Fruit fly (Drosophila melanogaster) whole organism, embryonic: Measurements from ENCODE around the gene Tbcd.

ENCODE experiments used
- Aef1 ChIP-seq: fragments of 200-800 bp; sonication (Bioruptor generic); IDR thresholded peaks from 3 replicates; pipeline ENCODE4 v1.3.6; 2022; ENCODE audit warnings: missing biosample characterization, missing genetic modification characterization
- Blimp-1 ChIP-seq: fragments of 200-800 bp; sonication (Bioruptor generic); optimal IDR thresholded peaks from 3 replicates; lab custom pipeline; 2018; ENCODE audit warnings: missing biosample characterization, missing genetic modification characterization, mild to moderate bottlenecking, moderate library complexity, missing genetic modification reagents
- CG11560 ChIP-seq: fragments of 200-800 bp; sonication (Bioruptor generic); IDR thresholded peaks from 3 replicates; pipeline ENCODE4 v1.3.6; 2022; ENCODE audit warnings: missing biosample characterization, missing genetic modification characterization
- CG11723 ChIP-seq: fragments of 200-800 bp; sonication (Bioruptor generic); optimal IDR thresholded peaks from 2 replicates; lab custom pipeline; 2017; ENCODE audit warnings: missing biosample characterization, mild to moderate bottlenecking, missing genetic modification characterization
- CG12744 ChIP-seq: fragments of 200-800 bp; sonication (Bioruptor generic); optimal IDR thresholded peaks from 2 replicates; lab custom pipeline; 2016; ENCODE audit warnings: missing biosample characterization, missing genetic modification characterization
- CG12769 ChIP-seq: fragments of 200-800 bp; sonication (Bioruptor generic); optimal IDR thresholded peaks from 2 replicates; lab custom pipeline; 2019; ENCODE audit warnings: missing biosample characterization, mild to moderate bottlenecking, missing genetic modification characterization, moderate library complexity
- CG13424 ChIP-seq: fragments of 200-800 bp; sonication (Bioruptor generic); optimal IDR thresholded peaks from 2 replicates; lab custom pipeline; 2019; ENCODE audit warnings: missing biosample characterization, mild to moderate bottlenecking, missing genetic modification characterization, moderate library complexity
- CG13775 ChIP-seq: fragments of 200-800 bp; sonication (Bioruptor generic); optimal IDR thresholded peaks from 3 replicates; lab custom pipeline; 2017; ENCODE audit warnings: missing biosample characterization, mild to moderate bottlenecking, missing genetic modification characterization
- CG14050 ChIP-seq: fragments of 200-800 bp; sonication (Bioruptor generic); IDR thresholded peaks from 3 replicates; pipeline ENCODE4 v1.3.6; 2022; ENCODE audit warnings: missing biosample characterization, missing genetic modification characterization
- CG18476 ChIP-seq: fragments of 200-800 bp; sonication (Bioruptor generic); optimal IDR thresholded peaks from 2 replicates; lab custom pipeline; 2016; ENCODE audit warnings: missing biosample characterization, mild to moderate bottlenecking, missing genetic modification characterization
- CG18599 ChIP-seq: fragments of 200-800 bp; sonication (Bioruptor generic); optimal IDR thresholded peaks from 3 replicates; lab custom pipeline; 2017; ENCODE audit warnings: missing biosample characterization, missing genetic modification characterization, mild to moderate bottlenecking, moderate library complexity, missing genetic modification reagents
- CG2116 ChIP-seq: fragments of 200-800 bp; sonication (Bioruptor generic); optimal IDR thresholded peaks from 3 replicates; lab custom pipeline; 2018; ENCODE audit warnings: missing biosample characterization, mild to moderate bottlenecking, missing genetic modification characterization
- CG30431 ChIP-seq: fragments of 200-800 bp; sonication (Bioruptor generic); optimal IDR thresholded peaks from 2 replicates; lab custom pipeline; 2017; ENCODE audit warnings: missing biosample characterization, missing genetic modification characterization
- CG32772 ChIP-seq: fragments of 200-800 bp; sonication (Bioruptor generic); IDR thresholded peaks from 2 replicates; pipeline ENCODE4 v1.3.6; 2022; ENCODE audit warnings: missing biosample characterization, missing genetic modification characterization
- CG3847 ChIP-seq: fragments of 200-800 bp; sonication (Bioruptor generic); IDR thresholded peaks from 2 replicates; pipeline ENCODE4 v1.3.6; 2022; ENCODE audit warnings: missing biosample characterization, missing genetic modification characterization
- CG4328 ChIP-seq: fragments of 200-800 bp; sonication (Bioruptor generic); optimal IDR thresholded peaks from 3 replicates; lab custom pipeline; 2017; ENCODE audit warnings: missing biosample characterization, missing genetic modification reagents, missing genetic modification characterization
- CG7357 ChIP-seq: fragments of 200-800 bp; sonication (Bioruptor generic); IDR thresholded peaks from 3 replicates; pipeline ENCODE4 v1.3.6; 2022; ENCODE audit warnings: missing biosample characterization, missing genetic modification characterization
- CG9609 ChIP-seq: fragments of 200-800 bp; sonication (Bioruptor generic); optimal IDR thresholded peaks from 3 replicates; lab custom pipeline; 2016; ENCODE audit warnings: missing biosample characterization, missing genetic modification characterization
- CoRest ChIP-seq: fragments of 200-800 bp; sonication (Bioruptor generic); optimal IDR thresholded peaks from 3 replicates; lab custom pipeline; 2018; ENCODE audit warnings: missing biosample characterization, mild to moderate bottlenecking, missing genetic modification characterization, moderate library complexity
- Dek ChIP-seq: fragments of 200-800 bp; sonication (Bioruptor generic); optimal IDR thresholded peaks from 3 replicates; lab custom pipeline; 2019; ENCODE audit warnings: missing biosample characterization, mild to moderate bottlenecking, missing genetic modification characterization, moderate library complexity
- Hr51 ChIP-seq, 2 experiments: fragments of 200-800 bp; sonication (Bioruptor generic); optimal IDR thresholded peaks; 2 replicates in 1 of 2; 3 replicates in 1 of 2; lab custom pipeline; 2016 to 2018; ENCODE audit warnings: missing biosample characterization in 2 of 2, missing genetic modification characterization in 2 of 2, mild to moderate bottlenecking in 1 of 2, moderate library complexity in 1 of 2
- Meics ChIP-seq: fragments of 200-800 bp; sonication (Bioruptor generic); optimal IDR thresholded peaks from 2 replicates; lab custom pipeline; 2017; ENCODE audit warnings: missing biosample characterization, mild to moderate bottlenecking, missing genetic modification characterization
- Sox102F ChIP-seq: fragments of 200-800 bp; sonication (Bioruptor generic); optimal IDR thresholded peaks from 2 replicates; lab custom pipeline; 2018; ENCODE audit warnings: missing biosample characterization, mild to moderate bottlenecking, missing genetic modification characterization, moderate library complexity
- Sry-β ChIP-seq: fragments of 200-800 bp; sonication (Bioruptor generic); optimal IDR thresholded peaks from 2 replicates; lab custom pipeline; 2018; ENCODE audit warnings: missing biosample characterization, mild to moderate bottlenecking, missing genetic modification characterization, moderate library complexity
- aop ChIP-seq: fragments of 200-800 bp; sonication (Bioruptor generic); IDR thresholded peaks from 2 replicates; pipeline ENCODE4 v1.3.6; 2022; ENCODE audit warnings: missing biosample characterization, missing genetic modification characterization
- ara ChIP-seq: fragments of 200-800 bp; sonication (Bioruptor generic); IDR thresholded peaks from 2 replicates; pipeline ENCODE4 v1.3.6; 2022; ENCODE audit warnings: missing biosample characterization, missing genetic modification characterization
- ase ChIP-seq: fragments of 200-800 bp; sonication (Bioruptor generic); IDR thresholded peaks from 3 replicates; pipeline ENCODE4 v1.3.6; 2022; ENCODE audit warnings: missing biosample characterization, missing genetic modification characterization
- ash1 ChIP-seq: fragments of 200-800 bp; sonication (Bioruptor generic); optimal IDR thresholded peaks from 2 replicates; lab custom pipeline; 2018; ENCODE audit warnings: missing biosample characterization, mild to moderate bottlenecking, missing genetic modification characterization
- cad ChIP-seq: fragments of >200 bp; optimal IDR thresholded peaks from 2 replicates; lab custom pipeline; 2017; ENCODE audit warnings: missing biosample characterization, missing genetic modification characterization
- cg ChIP-seq: fragments of 200-800 bp; sonication (Bioruptor generic); optimal IDR thresholded peaks from 3 replicates; lab custom pipeline; 2019; ENCODE audit warnings: missing biosample characterization, mild to moderate bottlenecking, missing genetic modification characterization, moderate library complexity
- esg ChIP-seq: fragments of 200-800 bp; sonication (Bioruptor generic); conservative IDR thresholded peaks from 2 replicates; pipeline ENCODE4 v1.3.6; 2022; ENCODE audit warnings: missing biosample characterization, missing genetic modification characterization
- gfzf ChIP-seq: fragments of 200-800 bp; sonication (Bioruptor generic); optimal IDR thresholded peaks from 2 replicates; lab custom pipeline; 2016; ENCODE audit warnings: missing biosample characterization, mild to moderate bottlenecking, missing genetic modification characterization, moderate library complexity
- gsb-n ChIP-seq: fragments of 200-800 bp; sonication (Bioruptor generic); optimal IDR thresholded peaks from 3 replicates; lab custom pipeline; 2018; ENCODE audit warnings: missing biosample characterization, mild to moderate bottlenecking, missing genetic modification characterization
- hth ChIP-seq: fragments of >200 bp; optimal IDR thresholded peaks from 2 replicates; lab custom pipeline; 2017; ENCODE audit warnings: inconsistent platforms
- ind ChIP-seq: fragments of 200-800 bp; sonication (Bioruptor generic); optimal IDR thresholded peaks from 3 replicates; lab custom pipeline; 2016; ENCODE audit warnings: missing biosample characterization, missing genetic modification characterization
- jing ChIP-seq: fragments of 200-800 bp; sonication (Bioruptor generic); optimal IDR thresholded peaks from 2 replicates; lab custom pipeline; 2018; ENCODE audit warnings: missing biosample characterization, mild to moderate bottlenecking, missing genetic modification characterization
- lab ChIP-seq: fragments of 200-800 bp; sonication (Bioruptor generic); optimal IDR thresholded peaks from 3 replicates; lab custom pipeline; 2017; ENCODE audit warnings: missing biosample characterization, missing genetic modification characterization, mild to moderate bottlenecking, moderate library complexity, missing genetic modification reagents
- otp ChIP-seq: fragments of 200-800 bp; sonication (Bioruptor generic); IDR thresholded peaks from 3 replicates; pipeline ENCODE4, ENCODE4 v1.3.6; 2022; ENCODE audit warnings: missing biosample characterization, missing genetic modification characterization
- pan ChIP-seq, 4 experiments: fragments of >200 bp in 3 of 4; fragments of 200-800 bp in 1 of 4; sonication (Bioruptor generic) in 1 of 4; optimal IDR thresholded peaks in 3 of 4; IDR thresholded peaks in 1 of 4; 2 replicates each; pipeline versions ENCODE4 v1.3.6 to Lab custom; 2017 to 2022; ENCODE audit warnings: missing biosample characterization in 2 of 4, missing genetic modification characterization in 2 of 4, mixed read lengths in 1 of 4
- psq ChIP-seq: fragments of 200-800 bp; sonication (Bioruptor generic); optimal IDR thresholded peaks from 2 replicates; lab custom pipeline; 2017; ENCODE audit warnings: missing biosample characterization, missing genetic modification characterization
- pum ChIP-seq: fragments of 200-800 bp; sonication (Bioruptor generic); optimal IDR thresholded peaks from 2 replicates; lab custom pipeline; 2016; ENCODE audit warnings: missing biosample characterization, missing genetic modification characterization
- sisA ChIP-seq: fragments of 200-800 bp; sonication (Bioruptor generic); IDR thresholded peaks from 2 replicates; pipeline ENCODE4 v1.3.6; 2022; ENCODE audit warnings: missing biosample characterization, missing genetic modification characterization
- slou ChIP-seq: fragments of 200-800 bp; sonication (Bioruptor generic); optimal IDR thresholded peaks from 3 replicates; lab custom pipeline; 2016; ENCODE audit warnings: missing biosample characterization, missing genetic modification characterization
- sob ChIP-seq: fragments of 200-800 bp; sonication (Bioruptor generic); IDR thresholded peaks from 2 replicates; pipeline ENCODE4 v1.3.6; 2022; ENCODE audit warnings: missing biosample characterization, missing genetic modification characterization
- twi ChIP-seq: fragments of 200-800 bp; optimal IDR thresholded peaks from 2 replicates; lab custom pipeline; 2019; ENCODE audit warnings: missing biosample characterization, mild to moderate bottlenecking, missing genetic modification characterization, moderate library complexity
- tx ChIP-seq: fragments of 200-800 bp; sonication (Bioruptor generic); optimal IDR thresholded peaks from 2 replicates; lab custom pipeline; 2016; ENCODE audit warnings: missing biosample characterization, missing genetic modification characterization
- unc-4 ChIP-seq: fragments of 200-800 bp; sonication (Bioruptor generic); IDR thresholded peaks from 2 replicates; pipeline ENCODE4 v1.3.6; 2022; ENCODE audit warnings: missing biosample characterization, missing genetic modification characterization; ENCODE audit not compliant: partially characterized antibody
- vvl ChIP-seq: fragments of 200-800 bp; sonication (Bioruptor generic); IDR thresholded peaks from 2 replicates; pipeline ENCODE4 v1.3.6; 2022; ENCODE audit warnings: missing biosample characterization, missing genetic modification characterization
- wdn ChIP-seq: fragments of 200-800 bp; sonication (Bioruptor generic); IDR thresholded peaks from 2 replicates; pipeline ENCODE4 v1.3.6; 2022; ENCODE audit warnings: missing biosample characterization, missing genetic modification characterization

Gene Tbcd

dm6 chr2L:2164520-2165237 is 17.4 kb downstream of the Tbcd start (continued):
- TF ChIP-seq Sox102F = peak; percentile 0
- TF ChIP-seq cg (GFP tag; lab: Kevin White, UChicago) = no peak
- TF ChIP-seq ara (GFP tag; lab: Robert Waterston, UW) = peak; percentile 92
- TF ChIP-seq Blimp-1 (GFP tag; lab: Kevin White, UChicago) = peak; percentile 63
- TF ChIP-seq vvl (GFP tag; lab: Robert Waterston, UW) = peak; percentile 65; the same call in 1 of the 2 replicates
- TF ChIP-seq gsb-n = peak; percentile 70
- peak; percentile 6 for TF ChIP-seq lab (GFP tag; lab: Kevin White, UChicago)
- 0 out of 2 replicates have a peak, but pooled peaks have one; percentile 13 for TF ChIP-seq sob (GFP tag; lab: Robert Waterston, UW)
- TF ChIP-seq slou (GFP tag; lab: Kevin White, UChicago) = no peak
- TF ChIP-seq jing (GFP tag; lab: Kevin White, UChicago) = peak; percentile 31
- peak; percentile 47 for TF ChIP-seq CG18476 (GFP tag; lab: Kevin White, UChicago)
- no peak for TF ChIP-seq ash1
- TF ChIP-seq pan (optimal IDR thresholded peaks at IDR 0.05; lab: Kevin White, UChicago) = no peak
- peak in 1 of 2 experiments; percentile 48 for TF ChIP-seq pan (GFP tag; optimal IDR thresholded peaks at IDR 0.05 in 1 of 2, IDR thresholded peaks at IDR 0.05 in 1 of 2)
- TF ChIP-seq CG2116 = peak; percentile 29
- peak; percentile 49; the same call in 1 of the 2 replicates for TF ChIP-seq CG32772 (GFP tag; lab: Robert Waterston, UW)
- TF ChIP-seq CG13775 (GFP tag; lab: Kevin White, UChicago) = peak; percentile 71
- TF ChIP-seq gfzf = no peak
- TF ChIP-seq CG18599 (GFP tag; lab: Kevin White, UChicago) = peak; percentile 34
- TF ChIP-seq pum (GFP tag; lab: Kevin White, UChicago) = peak; percentile 53
- TF ChIP-seq Sry-β = peak; percentile 53
- no peak for TF ChIP-seq wdn (GFP tag; lab: Robert Waterston, UW)
- no peak for TF ChIP-seq hth (lab: Kevin White, UChicago)
- no peak for TF ChIP-seq CG11560 (tag; lab: Robert Waterston, UW)
- TF ChIP-seq CG3847 (GFP tag; lab: Robert Waterston, UW) = peak; percentile 11; the same call in 1 of the 2 replicates
- TF ChIP-seq otp = peak; percentile 81; the same call in 2 of the 3 replicates
- no peak for TF ChIP-seq Dek (tag; lab: Kevin White, UChicago)
- TF ChIP-seq CG14050 = no peak
- peak; percentile 55 for TF ChIP-seq CG12744 (GFP tag; lab: Kevin White, UChicago)
- TF ChIP-seq sisA (GFP tag; lab: Robert Waterston, UW) = peak; percentile 60
- peak; percentile 7; the same call in 1 of the 3 replicates for TF ChIP-seq CG7357 (GFP tag; lab: Robert Waterston, UW)
- TF ChIP-seq CG11723 = peak; percentile 41
- TF ChIP-seq CoRest (tag; lab: Kevin White, UChicago) = peak; percentile 63
- no peak for TF ChIP-seq esg (GFP tag; lab: Robert Waterston, UW)
- TF ChIP-seq CG12769 (tag; lab: Kevin White, UChicago) = no peak
- peak; percentile 36 for TF ChIP-seq ind (GFP tag; lab: Kevin White, UChicago)
- peak; percentile 70 for TF ChIP-seq psq (GFP tag; lab: Kevin White, UChicago)
- TF ChIP-seq Aef1 (GFP tag; lab: Robert Waterston, UW) = no peak
- TF ChIP-seq cad = peak; percentile 86
- TF ChIP-seq CG9609 = peak; percentile 7
- TF ChIP-seq CG4328 (GFP tag; lab: Kevin White, UChicago) = peak; percentile 16
- peak; percentile 60 for TF ChIP-seq CG13424 (tag; lab: Kevin White, UChicago)
- no peak for TF ChIP-seq Meics (GFP tag; lab: Kevin White, UChicago)
- peak in 1 of 2 experiments; percentile 72 for TF ChIP-seq Hr51 (GFP tag; optimal IDR thresholded peaks at IDR 0.05; lab: Kevin White, UChicago)
- TF ChIP-seq twi = peak; percentile 89
- peak; percentile 66 for TF ChIP-seq CG30431 (GFP tag; lab: Kevin White, UChicago)
- TF ChIP-seq ase (GFP tag; lab: Robert Waterston, UW) = peak; percentile 19; the same call in 1 of the 3 replicates
- TF ChIP-seq aop (GFP tag; lab: Robert Waterston, UW) = peak; percentile 89
- TF ChIP-seq tx (GFP tag; lab: Kevin White, UChicago) = peak; percentile 44
- no peak for TF ChIP-seq unc-4 (GFP tag; lab: Robert Waterston, UW)
